Fruit fly (Drosophila melanogaster): Measurements from ENCODE around the gene CG33725.

dm6 chr3L:12494273-12494672 lies 11.9 kb downstream of the CG33725 start:
- TF ChIP-seq al (GFP tag; IDR thresholded peaks at IDR 0.05), result no peak
- TF ChIP-seq CG6813 (GFP tag; optimal IDR thresholded peaks at IDR 0.05), result no peak
- TF ChIP-seq unpg (GFP tag; optimal IDR thresholded peaks at IDR 0.05), result no peak
- TF ChIP-seq pb (GFP tag; optimal IDR thresholded peaks at IDR 0.05), result no peak
- no peak for TF ChIP-seq CG8290 (GFP tag; optimal IDR thresholded peaks at IDR 0.05)
- no peak for TF ChIP-seq CG8290 (tag; optimal IDR thresholded peaks at IDR 0.05)
- TF ChIP-seq lbe (GFP tag; optimal IDR thresholded peaks at IDR 0.05), result no peak
